Fruit fly (Drosophila melanogaster): ENCODE results near the gene Ilp3.

DNA sequence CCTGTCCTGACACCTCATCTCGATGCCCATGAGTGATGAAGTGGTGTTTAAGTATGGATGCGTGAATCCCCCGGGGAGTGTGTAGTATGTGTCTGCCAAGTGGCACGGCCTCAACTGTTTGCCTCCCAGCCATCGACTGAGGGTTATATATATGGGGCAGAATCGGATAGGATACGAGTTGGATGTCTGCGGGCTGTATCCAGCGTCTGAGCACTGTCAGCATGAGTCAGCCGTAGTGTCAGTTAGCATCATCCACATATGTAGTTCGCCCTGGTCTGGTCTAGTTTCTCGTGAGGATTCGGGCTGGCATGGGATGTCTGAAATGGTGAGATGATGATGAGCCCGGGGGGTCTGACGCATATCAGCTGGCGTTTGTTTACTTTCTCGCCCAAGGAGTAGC lies at the start of gene Ilp3:
- no peak for TF ChIP-seq Crg-1 (GFP tag; optimal IDR thresholded peaks at IDR 0.05)
- TF ChIP-seq Hr96 (GFP tag; optimal IDR thresholded peaks at IDR 0.05) = no peak
- TF ChIP-seq CG1620 (GFP tag; optimal IDR thresholded peaks at IDR 0.05) = no peak
- TF ChIP-seq toe (GFP tag; optimal IDR thresholded peaks at IDR 0.05) = no peak
- TF ChIP-seq Clk (GFP tag; optimal IDR thresholded peaks at IDR 0.05) = no peak
